Worm (Caenorhabditis elegans): ENCODE data around the gene trm-1.
A peak's percentile ranks its signal among the peaks of the same experiment; 100 is the strongest.
"Not testable (repeated sequence)": the region's sequence is repeated elsewhere in the genome, so short reads cannot be mapped to it uniquely, and the experiment has no call there.

Gene trm-1

DNA sequence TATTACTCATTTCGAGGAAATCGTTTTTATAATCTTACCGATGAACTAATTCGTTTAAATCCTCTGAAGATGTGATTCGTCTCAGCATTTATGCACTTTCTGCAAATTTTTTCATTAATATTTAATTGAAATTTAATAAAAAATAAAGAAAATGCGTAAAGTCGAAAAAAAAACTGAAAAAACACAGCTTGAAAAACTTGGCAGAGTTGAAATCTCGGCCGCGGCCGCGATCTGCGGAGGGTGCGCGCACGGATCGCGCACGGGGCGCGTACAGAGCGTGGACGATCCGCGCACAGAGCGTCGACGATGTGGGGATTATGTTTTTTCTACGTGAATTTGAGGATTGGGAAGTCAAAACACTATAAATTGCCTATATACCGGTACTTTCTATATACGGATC is 47.6 kb downstream of the trm-1 start, which contains the start of gene AH10.4:
AH10.4 (minus strand) TSS at position 101 of the 400 bp plus-strand sequence.
- not testable (repeated sequence) for TF ChIP-seq hlh-13 (GFP tag; optimal IDR thresholded peaks at IDR 0.05); gmeb-2 (tag; optimal IDR thresholded peaks at IDR 0.05); elt-4 (tag; optimal IDR thresholded peaks at IDR 0.05)

DNA sequence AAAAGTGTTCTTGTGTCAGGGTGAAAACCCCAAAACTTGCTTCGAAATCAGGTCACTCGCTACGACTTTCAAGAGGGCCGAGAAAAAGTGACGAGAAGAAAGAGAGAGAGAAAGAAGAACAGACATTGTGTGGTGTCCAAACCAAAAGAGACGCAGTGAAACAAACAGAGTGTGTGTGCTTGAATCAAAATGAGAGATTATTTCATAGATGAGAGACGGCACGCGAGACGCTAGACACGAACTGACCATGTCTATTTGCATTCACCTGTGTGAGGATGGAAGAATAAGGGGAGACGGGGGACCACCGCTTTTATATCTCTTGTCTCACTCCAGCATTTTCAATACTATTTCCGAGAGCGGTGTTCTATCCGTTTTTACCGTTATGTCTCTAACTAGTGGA is 49.3 kb downstream of the trm-1 start:
- TF ChIP-seq ahr-1 (tag; optimal IDR thresholded peaks at IDR 0.05) = no peak
- peak; percentile 13 for TF ChIP-seq unc-86 (tag; optimal IDR thresholded peaks at IDR 0.05)
- TF ChIP-seq ceh-30 (tag; optimal IDR thresholded peaks at IDR 0.05) = peak; percentile 0
- TF ChIP-seq fax-1 (tag; optimal IDR thresholded peaks at IDR 0.05) = no peak
- TF ChIP-seq dve-1 (tag; optimal IDR thresholded peaks at IDR 0.05) = peak; percentile 49
- TF ChIP-seq unc-55 (GFP tag; optimal IDR thresholded peaks at IDR 0.05) = peak; percentile 64
- no peak for TF ChIP-seq elt-4 (tag; optimal IDR thresholded peaks at IDR 0.05)
- no peak for TF ChIP-seq hlh-15 (tag; optimal IDR thresholded peaks at IDR 0.05)
- peak; percentile 75 for TF ChIP-seq nfya-1 (tag; optimal IDR thresholded peaks at IDR 0.05)
- no peak for TF ChIP-seq pqm-1 (tag; optimal IDR thresholded peaks at IDR 0.05)
- peak; percentile 72 for TF ChIP-seq F13H6.1 (tag; optimal IDR thresholded peaks at IDR 0.05)
- TF ChIP-seq hlh-8 (tag; optimal IDR thresholded peaks at IDR 0.05) = no peak
- no peak for TF ChIP-seq K02D7.2 (tag; optimal IDR thresholded peaks at IDR 0.05)
- TF ChIP-seq sox-2 (GFP tag; IDR thresholded peaks at IDR 0.05) = peak; percentile 2; the same call in 1 of the 2 replicates
- no peak for TF ChIP-seq ceh-48 (tag; optimal IDR thresholded peaks at IDR 0.05)
- peak; percentile 56 for TF ChIP-seq elt-2 (tag; optimal IDR thresholded peaks at IDR 0.05)
- peak; percentile 56 for TF ChIP-seq rnt-1 (tag; optimal IDR thresholded peaks at IDR 0.05)
- peak; percentile 77 for TF ChIP-seq tbx-2 (tag; optimal IDR thresholded peaks at IDR 0.05)
- peak; percentile 39 for TF ChIP-seq ets-4 (tag; optimal IDR thresholded peaks at IDR 0.05)
- TF ChIP-seq C38D4.7 (GFP tag; optimal IDR thresholded peaks at IDR 0.05) = no peak
- no peak for TF ChIP-seq C08G9.2 (tag; optimal IDR thresholded peaks at IDR 0.05)
- TF ChIP-seq ztf-16 (tag; optimal IDR thresholded peaks at IDR 0.05) = no peak
- TF ChIP-seq ceh-34 (tag; optimal IDR thresholded peaks at IDR 0.05) = peak; percentile 38
- TF ChIP-seq T23F11.4 (GFP tag; optimal IDR thresholded peaks at IDR 0.05) = no peak
- TF ChIP-seq ceh-18 (tag; optimal IDR thresholded peaks at IDR 0.05) = peak; percentile 56
- TF ChIP-seq hlh-13 (GFP tag; optimal IDR thresholded peaks at IDR 0.05) = no peak
- no peak for TF ChIP-seq unc-3 (GFP tag; conservative IDR thresholded peaks at IDR 0.05)
- TF ChIP-seq unc-3 (tag; optimal IDR thresholded peaks at IDR 0.05) = no peak
- TF ChIP-seq zip-5 (tag; optimal IDR thresholded peaks at IDR 0.05) = peak; percentile 13
- peak; percentile 74 for TF ChIP-seq pax-1 (tag; optimal IDR thresholded peaks at IDR 0.05)
- TF ChIP-seq lin-11 (tag; optimal IDR thresholded peaks at IDR 0.05) = no peak
- no peak for TF ChIP-seq dmd-4 (tag; optimal IDR thresholded peaks at IDR 0.05; ENCODE audit: borderline replicate concordance)
- TF ChIP-seq tbx-7 (tag; optimal IDR thresholded peaks at IDR 0.05) = no peak
- TF ChIP-seq syd-9 (tag; optimal IDR thresholded peaks at IDR 0.05) = no peak
- peak; percentile 46 for TF ChIP-seq ref-2 (tag; optimal IDR thresholded peaks at IDR 0.05)
- TF ChIP-seq fkh-6 (tag; optimal IDR thresholded peaks at IDR 0.05) = no peak
- TF ChIP-seq unc-42 (tag; optimal IDR thresholded peaks at IDR 0.05) = peak; percentile 1
- TF ChIP-seq sdc-2 (tag; optimal IDR thresholded peaks at IDR 0.05) = no peak
- TF ChIP-seq ceh-2 (tag; optimal IDR thresholded peaks at IDR 0.05) = peak; percentile 34
- TF ChIP-seq ceh-19 (GFP tag; optimal IDR thresholded peaks at IDR 0.05) = peak; percentile 67
- TF ChIP-seq ceh-6 (GFP tag; optimal IDR thresholded peaks at IDR 0.05) = no peak
- TF ChIP-seq ceh-31 (tag; optimal IDR thresholded peaks at IDR 0.05) = peak; percentile 82
- peak; percentile 46 for TF ChIP-seq hlh-30 (tag; optimal IDR thresholded peaks at IDR 0.05; ENCODE audit: insufficient read depth)
- TF ChIP-seq lim-6 (tag; optimal IDR thresholded peaks at IDR 0.05) = no peak
- TF ChIP-seq npax-4 (tag; optimal IDR thresholded peaks at IDR 0.05) = no peak
- TF ChIP-seq pha-2 (tag; optimal IDR thresholded peaks at IDR 0.05) = peak; percentile 24
- no peak for TF ChIP-seq Y22D7AL.16 (tag; optimal IDR thresholded peaks at IDR 0.05)
- TF ChIP-seq nhr-232 (tag; optimal IDR thresholded peaks at IDR 0.05) = no peak
- TF ChIP-seq pha-4 (tag; optimal IDR thresholded peaks at IDR 0.05) = no peak
- TF ChIP-seq che-1 (tag; optimal IDR thresholded peaks at IDR 0.05) = no peak
- no peak for TF ChIP-seq odd-2 (tag; optimal IDR thresholded peaks at IDR 0.05)

All from whole organism, late embryonic.